Worm (Caenorhabditis elegans) whole organism, L4 larva: ENCODE results near the gene sru-2.

ENCODE experiments used
- F37D6.2 ChIP-seq: sonication (generic microtip); optimal IDR thresholded peaks from 2 replicates; lab custom pipeline; 2016; ENCODE audit warnings: mild to moderate bottlenecking, missing genetic modification characterization, missing compliant biosample characterization
- F49E8.2 ChIP-seq: sonication (generic microtip); optimal IDR thresholded peaks from 2 replicates; lab custom pipeline; 2016; ENCODE audit warnings: missing compliant biosample characterization, mild to moderate bottlenecking, missing genetic modification characterization, borderline replicate concordance
- R02D3.7 ChIP-seq: fragments of 150-350 bp; sonication (generic microtip); optimal IDR thresholded peaks from 3 replicates; lab custom pipeline; 2014; ENCODE audit warnings: missing biosample characterization, missing genetic modification characterization
- Y105C5A.15 ChIP-seq: fragments of 200-800 bp; sonication (Bioruptor generic); IDR thresholded peaks from 2 replicates; pipeline ENCODE4 v1.3.6; 2022; ENCODE audit warnings: missing genetic modification characterization, missing compliant biosample characterization
- ZK546.5 ChIP-seq, 2 experiments: sonication (generic microtip); optimal IDR thresholded peaks; 2 replicates each; lab custom pipeline; 2017; ENCODE audit warnings: missing biosample characterization in 2 of 2, missing genetic modification characterization in 2 of 2
- aha-1 ChIP-seq: fragments of 150-350 bp; peaks from one replicate; lab custom pipeline; 2014; ENCODE audit warnings: missing biosample characterization, missing genetic modification characterization
- aly-2 ChIP-seq: sonication (generic microtip); optimal IDR thresholded peaks from 2 replicates; lab custom pipeline; 2018; ENCODE audit warnings: missing biosample characterization, missing genetic modification characterization
- ama-1 ChIP-seq: fragments of 150-350 bp; optimal IDR thresholded peaks from 2 replicates; lab custom pipeline; 2014; ENCODE audit warnings: inconsistent platforms, mixed read lengths
- arid-1 ChIP-seq: fragments of 200-800 bp; sonication (Bioruptor generic); conservative IDR thresholded peaks from 2 replicates; pipeline ENCODE4 v1.3.6; 2022; ENCODE audit warnings: missing genetic modification reagents, missing genetic modification characterization, missing compliant biosample characterization
- ceh-20 ChIP-seq: fragments of 200-800 bp; sonication (Bioruptor generic); IDR thresholded peaks from 2 replicates; pipeline ENCODE4 v1.3.6; 2022; ENCODE audit warnings: missing genetic modification reagents, missing genetic modification characterization, missing compliant biosample characterization
- ceh-32 ChIP-seq: sonication (generic microtip); optimal IDR thresholded peaks from 2 replicates; lab custom pipeline; 2016; ENCODE audit warnings: mild to moderate bottlenecking, missing genetic modification characterization, missing compliant biosample characterization; ENCODE audit not compliant: poor library complexity
- cey-2 ChIP-seq: sonication (generic microtip); optimal IDR thresholded peaks from 3 replicates; lab custom pipeline; 2017; ENCODE audit warnings: missing genetic modification characterization, mild to moderate bottlenecking, missing compliant biosample characterization, antibody characterized with exemption, borderline replicate concordance; ENCODE audit not compliant: insufficient read depth
- daf-19 ChIP-seq: fragments of 200-800 bp; sonication (Bioruptor generic); conservative IDR thresholded peaks from 2 replicates; pipeline ENCODE4 v1.3.6; 2022; ENCODE audit warnings: missing genetic modification characterization, missing compliant biosample characterization
- dmd-8 ChIP-seq: fragments of 200-800 bp; sonication (Bioruptor generic); IDR thresholded peaks from 2 replicates; pipeline ENCODE4 v1.3.6; 2022; ENCODE audit warnings: missing genetic modification characterization, missing compliant biosample characterization
- dpl-1 ChIP-seq: fragments of 150-350 bp; optimal IDR thresholded peaks from 2 replicates; lab custom pipeline; 2014; ENCODE audit warnings: missing biosample characterization, missing genetic modification reagents, missing genetic modification characterization
- duxl-1 ChIP-seq: sonication (generic microtip); optimal IDR thresholded peaks from 2 replicates; lab custom pipeline; 2016; ENCODE audit warnings: mild to moderate bottlenecking, missing genetic modification characterization, moderate library complexity, missing compliant biosample characterization; ENCODE audit not compliant: poor library complexity
- dve-1 ChIP-seq: sonication (generic microtip); optimal IDR thresholded peaks from 2 replicates; lab custom pipeline; 2017; ENCODE audit warnings: antibody characterized with exemption, mild to moderate bottlenecking, missing genetic modification characterization, missing compliant biosample characterization; ENCODE audit not compliant: insufficient read depth
- gei-8 ChIP-seq: fragments of 200-800 bp; sonication (Bioruptor generic); optimal IDR thresholded peaks from 2 replicates; lab custom pipeline; 2018; ENCODE audit warnings: mild to moderate bottlenecking, missing genetic modification characterization, missing compliant biosample characterization
- hlh-30 ChIP-seq: sonication (generic microtip); optimal IDR thresholded peaks from 2 replicates; lab custom pipeline; 2017; ENCODE audit warnings: antibody characterized with exemption, mild to moderate bottlenecking, missing genetic modification characterization, missing compliant biosample characterization; ENCODE audit not compliant: insufficient read depth
- jun-1 ChIP-seq: fragments of 150-350 bp; optimal IDR thresholded peaks from 2 replicates; lab custom pipeline; 2014; ENCODE audit warnings: missing biosample characterization, missing genetic modification reagents, missing genetic modification characterization
- lin-13 ChIP-seq: fragments of 150-350 bp; optimal IDR thresholded peaks from 2 replicates; lab custom pipeline; 2014; ENCODE audit warnings: missing biosample characterization, missing genetic modification reagents, missing genetic modification characterization
- lin-38 ChIP-seq: fragments of 200-800 bp; sonication (Bioruptor generic); IDR thresholded peaks from 2 replicates; pipeline ENCODE4 v1.3.6; 2022; ENCODE audit warnings: missing genetic modification reagents, missing genetic modification characterization, missing compliant biosample characterization
- lin-39 ChIP-seq: fragments of 150-350 bp; optimal IDR thresholded peaks from 2 replicates; lab custom pipeline; 2014; ENCODE audit warnings: missing biosample characterization, missing genetic modification reagents, missing genetic modification characterization
- lir-3 ChIP-seq: sonication (generic microtip); optimal IDR thresholded peaks from 2 replicates; lab custom pipeline; 2016; ENCODE audit warnings: mild to moderate bottlenecking, missing genetic modification characterization, missing compliant biosample characterization
- madf-9 ChIP-seq: fragments of 200-800 bp; sonication (Bioruptor generic); conservative IDR thresholded peaks from 2 replicates; pipeline ENCODE4 v1.3.6; 2022; ENCODE audit warnings: missing genetic modification reagents, missing genetic modification characterization, missing compliant biosample characterization
- mdl-1 ChIP-seq, 2 experiments: fragments of 150-350 bp in 1 of 2; sonication (generic microtip) in 1 of 2; optimal IDR thresholded peaks; 2 replicates each; lab custom pipeline; 2014 to 2017; ENCODE audit warnings: missing biosample characterization in 2 of 2, missing genetic modification characterization in 2 of 2
- mes-2 ChIP-seq: sonication (generic microtip); optimal IDR thresholded peaks from 2 replicates; lab custom pipeline; 2016; ENCODE audit warnings: missing genotype, mild to moderate bottlenecking, missing genetic modification characterization, missing compliant biosample characterization; ENCODE audit not compliant: poor library complexity, severe bottlenecking
- nhr-25 ChIP-seq: sonication (generic microtip); optimal IDR thresholded peaks from 2 replicates; lab custom pipeline; 2017; ENCODE audit warnings: missing genetic modification characterization, mild to moderate bottlenecking, missing compliant biosample characterization, antibody characterized with exemption, moderate library complexity, borderline replicate concordance; ENCODE audit not compliant: insufficient read depth
- nhr-48 ChIP-seq: sonication (generic microtip); optimal IDR thresholded peaks from 2 replicates; lab custom pipeline; 2016; ENCODE audit warnings: mild to moderate bottlenecking, missing genetic modification characterization, missing compliant biosample characterization
- nhr-76 ChIP-seq: fragments of 150-350 bp; optimal IDR thresholded peaks from 2 replicates; lab custom pipeline; 2014; ENCODE audit warnings: missing biosample characterization, missing genetic modification characterization
- nhr-77 ChIP-seq: fragments of 150-350 bp; optimal IDR thresholded peaks from 2 replicates; lab custom pipeline; 2014; ENCODE audit warnings: missing biosample characterization, missing genetic modification characterization
- pqm-1 ChIP-seq: sonication (generic microtip); optimal IDR thresholded peaks from 2 replicates; lab custom pipeline; 2017; ENCODE audit warnings: missing biosample characterization, missing genetic modification characterization
- rbr-2 ChIP-seq: sonication (generic microtip); optimal IDR thresholded peaks from 2 replicates; lab custom pipeline; 2016; ENCODE audit warnings: missing genotype, missing genetic modification characterization, missing compliant biosample characterization
- saeg-2 ChIP-seq: fragments of 200-800 bp; sonication (Bioruptor generic); IDR thresholded peaks from 2 replicates; pipeline ENCODE4 v1.3.6; 2022; ENCODE audit warnings: missing genetic modification reagents, missing genetic modification characterization, missing compliant biosample characterization
- skn-1 ChIP-seq: fragments of 150-350 bp; optimal IDR thresholded peaks from 2 replicates; lab custom pipeline; 2014; ENCODE audit warnings: missing biosample characterization, missing genetic modification characterization
- snpc-1.2 ChIP-seq: fragments of 200-800 bp; sonication (Bioruptor generic); IDR thresholded peaks from 2 replicates; pipeline ENCODE4 v1.3.6; 2022; ENCODE audit warnings: missing genetic modification reagents, missing genetic modification characterization, missing compliant biosample characterization
- snpc-4 ChIP-seq: fragments of 150-350 bp; optimal IDR thresholded peaks from 2 replicates; lab custom pipeline; 2014; ENCODE audit warnings: missing biosample characterization, missing genetic modification characterization
- zip-11 ChIP-seq: fragments of 200-800 bp; sonication (Bioruptor generic); IDR thresholded peaks from 2 replicates; pipeline ENCODE4 v1.3.6; 2022; ENCODE audit warnings: missing genetic modification characterization, missing compliant biosample characterization

The sru-2 gene

ce11 chrIV:9464345-9464783 is 21.7 kb upstream of the sru-2 start:
- no peak for TF ChIP-seq dve-1
- TF ChIP-seq nhr-48 (tag; lab: Kevin White, UChicago): no peak
- TF ChIP-seq aha-1 (tag; lab: Kevin White, UChicago): peak; percentile 61
- no peak for TF ChIP-seq skn-1
- peak; percentile 58 for TF ChIP-seq F49E8.2 (tag; lab: Kevin White, UChicago)
- no peak for TF ChIP-seq F37D6.2 (tag; lab: Kevin White, UChicago)
- TF ChIP-seq ceh-32 (tag; lab: Kevin White, UChicago): no peak
- no peak for TF ChIP-seq mdl-1 (tag; optimal IDR thresholded peaks at IDR 0.05; lab: Kevin White, UChicago)
- no peak for TF ChIP-seq ZK546.5 (tag; optimal IDR thresholded peaks at IDR 0.05; lab: Kevin White, UChicago)
- no peak; the same call in 1 of the 2 replicates for TF ChIP-seq daf-19 (GFP tag; lab: Robert Waterston, UW)
- TF ChIP-seq lin-38 (GFP tag; lab: Robert Waterston, UW): peak; percentile 29; the same call in 1 of the 2 replicates
- no peak for TF ChIP-seq rbr-2 (tag; lab: Kevin White, UChicago)
- TF ChIP-seq zip-11 (GFP tag; lab: Robert Waterston, UW): no peak
- TF ChIP-seq snpc-4: peak; percentile 32
- no peak for TF ChIP-seq jun-1 (tag; lab: Kevin White, UChicago)
- TF ChIP-seq nhr-77 (tag; lab: Kevin White, UChicago): no peak
- no peak for TF ChIP-seq hlh-30 (tag; lab: Kevin White, UChicago)
- peak; percentile 90 for TF ChIP-seq snpc-1.2 (GFP tag; lab: Robert Waterston, UW)
- TF ChIP-seq arid-1 (GFP tag; lab: Robert Waterston, UW): no peak
- no peak for TF ChIP-seq lin-39 (tag; lab: Kevin White, UChicago)
- no peak for TF ChIP-seq Y105C5A.15
- TF ChIP-seq dmd-8: no peak
- TF ChIP-seq cey-2 (tag; lab: Kevin White, UChicago): no peak
- TF ChIP-seq, all 104 proteins: peak for 5

ce11 chrIV:9467418-9467817 is 18.7 kb upstream of the sru-2 start, which contains the start of gene F38E11.6:
F38E11.6 (minus strand) TSS chrIV:9467518.
- TF ChIP-seq saeg-2 (no peak), ama-1 (lab: Kevin White, UChicago) (no peak), lin-13 (GFP tag; lab: Kevin White, UChicago) (no peak), lir-3 (tag; lab: Kevin White, UChicago) (no peak), mes-2 (tag; lab: Kevin White, UChicago) (no peak), madf-9 (GFP tag; lab: Robert Waterston, UW) (no peak), aly-2 (tag; lab: Kevin White, UChicago) (no peak), ceh-20 (no peak), dpl-1 (GFP tag; lab: Kevin White, UChicago) (no peak), pqm-1 (tag; lab: Kevin White, UChicago) (no peak), nhr-25 (no peak), duxl-1 (no peak), skn-1 (no peak), R02D3.7 (no peak), gei-8 (GFP tag; lab: Kevin White, UChicago) (no peak), F49E8.2 (tag; lab: Kevin White, UChicago) (no peak)

- TF ChIP-seq nhr-76 (no peak), skn-1 (no peak), ceh-20 (no peak)
Observed at ce11 chrIV:9469293-9469692, 16.8 kb upstream of the sru-2 start.
